Worm (Caenorhabditis elegans) whole organism, L3 larva: ENCODE data around the gene R13D11.10.

Source experiments
- R02D3.7 ChIP-seq: fragments of 150-350 bp; optimal IDR thresholded peaks from 2 replicates; lab custom pipeline; 2014; ENCODE audit warnings: missing biosample characterization, missing genetic modification characterization
- ama-1 ChIP-seq: fragments of 150-350 bp; optimal IDR thresholded peaks from 2 replicates; lab custom pipeline; 2018
- eor-1 ChIP-seq, 2 experiments: fragments of 150-350 bp; optimal IDR thresholded peaks; 2 replicates each; lab custom pipeline; 2014 to 2018; ENCODE audit warnings: missing biosample characterization in 2 of 2, missing genetic modification characterization in 2 of 2
- nhr-12 ChIP-seq: fragments of 150-350 bp; optimal IDR thresholded peaks from 2 replicates; lab custom pipeline; 2014; ENCODE audit warnings: missing biosample characterization, missing genetic modification characterization
- nhr-28 ChIP-seq: fragments of 150-350 bp; optimal IDR thresholded peaks from 2 replicates; lab custom pipeline; 2014; ENCODE audit warnings: missing biosample characterization, missing genetic modification characterization
- nhr-77 ChIP-seq: fragments of 150-350 bp; optimal IDR thresholded peaks from 2 replicates; lab custom pipeline; 2014; ENCODE audit warnings: missing biosample characterization, missing genetic modification characterization
- pqm-1 ChIP-seq: fragments of 150-350 bp; optimal IDR thresholded peaks from 2 replicates; lab custom pipeline; 2017; ENCODE audit warnings: missing biosample characterization, missing genetic modification characterization, inconsistent platforms
- unc-62 ChIP-seq: fragments of 150-350 bp; sonication (generic microtip); optimal IDR thresholded peaks from 4 replicates; lab custom pipeline; 2014; ENCODE audit warnings: missing biosample characterization, missing genetic modification reagents, missing genetic modification characterization

DNA sequence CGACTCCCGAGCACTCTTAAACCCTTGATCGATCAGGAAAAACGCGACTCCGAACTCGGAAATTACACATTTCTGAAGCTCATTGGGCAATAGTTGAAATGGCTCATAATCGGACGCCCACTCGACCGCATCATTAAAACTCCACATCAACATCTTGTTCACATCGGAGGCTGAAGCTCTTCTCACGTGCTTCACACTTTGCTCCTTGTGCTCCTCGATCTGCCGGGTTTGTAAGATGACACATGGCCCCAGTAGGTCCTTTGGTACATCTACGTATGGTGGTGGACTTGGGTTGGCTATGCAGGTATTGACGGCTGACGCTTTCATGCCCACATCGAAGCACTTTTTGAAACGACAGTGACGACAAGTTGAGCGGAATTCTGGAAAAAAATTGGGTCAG is 9.5 kb downstream of the R13D11.10 start:
- TF ChIP-seq nhr-12 (tag; lab: Kevin White, UChicago) (no peak), nhr-77 (tag; lab: Kevin White, UChicago) (no peak), R02D3.7 (tag; lab: Kevin White, UChicago) (no peak), ama-1 (lab: Kevin White, UChicago) (no peak), eor-1 (tag; optimal IDR thresholded peaks at IDR 0.05; lab: Kevin White, UChicago) (no peak), pqm-1 (tag; lab: Kevin White, UChicago) (no peak), unc-62 (GFP tag; lab: Kevin White, UChicago) (no peak), nhr-28 (no peak)
